Fruit fly (Drosophila melanogaster) whole organism, embryonic: ENCODE data around the gene CG42766.

ENCODE experiments used
- CG12219 ChIP-seq: fragments of 200-800 bp; sonication (Bioruptor generic); optimal IDR thresholded peaks from 3 replicates; lab custom pipeline; 2018; ENCODE audit warnings: missing biosample characterization, mild to moderate bottlenecking, missing genetic modification characterization
- CG1602 ChIP-seq: fragments of 200-800 bp; sonication (Bioruptor generic); optimal IDR thresholded peaks from 3 replicates; lab custom pipeline; 2016; ENCODE audit warnings: missing biosample characterization, missing genetic modification characterization
- Hr39 ChIP-seq: fragments of >200 bp; optimal IDR thresholded peaks from 2 replicates; lab custom pipeline; 2017
- amos ChIP-seq: fragments of 200-800 bp; sonication (Bioruptor generic); IDR thresholded peaks from 2 replicates; pipeline ENCODE4 v1.3.6; 2022; ENCODE audit warnings: missing biosample characterization, missing genetic modification characterization; ENCODE audit not compliant: partially characterized antibody
- insv ChIP-seq, 2 experiments: fragments of 200-800 bp; sonication (Bioruptor generic); optimal IDR thresholded peaks; 3 replicates each; lab custom pipeline; 2016 to 2018; ENCODE audit warnings: missing biosample characterization in 2 of 2, missing genetic modification characterization in 2 of 2

- TF ChIP-seq CG12219 (GFP tag; lab: Kevin White, UChicago) (no peak), CG1602 (GFP tag; lab: Kevin White, UChicago) (no peak), insv (GFP tag; optimal IDR thresholded peaks at IDR 0.05; lab: Kevin White, UChicago) (no peak), amos (GFP tag; lab: Robert Waterston, UW) (no peak), Hr39 (lab: Kevin White, UChicago) (no peak)
Measured at dm6 chrX:15989631-15990030, 13.0 kb downstream of the CG42766 start.
